Fruit fly (Drosophila melanogaster) whole organism, embryonic: ENCODE results near the gene CG11241.

Source experiments
- Abd-B ChIP-seq: fragments of 200-800 bp; sonication (Bioruptor generic); optimal IDR thresholded peaks from 2 replicates; lab custom pipeline; 2018; ENCODE audit warnings: missing biosample characterization, mild to moderate bottlenecking, missing genetic modification characterization, moderate library complexity
- B-H2 ChIP-seq: fragments of 200-800 bp; sonication (Bioruptor generic); optimal IDR thresholded peaks from 2 replicates; lab custom pipeline; 2018; ENCODE audit warnings: missing biosample characterization, mild to moderate bottlenecking, missing genetic modification characterization
- Bdp1 ChIP-seq: fragments of 200-800 bp; sonication (Bioruptor generic); optimal IDR thresholded peaks from 3 replicates; lab custom pipeline; 2016; ENCODE audit warnings: missing biosample characterization, missing genetic modification characterization
- Bgb ChIP-seq: fragments of 200-800 bp; sonication (Bioruptor generic); IDR thresholded peaks from 2 replicates; pipeline ENCODE4 v1.3.6; 2022; ENCODE audit warnings: missing biosample characterization, missing genetic modification characterization; ENCODE audit not compliant: partially characterized antibody
- CG10462 ChIP-seq: fragments of 200-800 bp; sonication (Bioruptor generic); optimal IDR thresholded peaks from 2 replicates; lab custom pipeline; 2016; ENCODE audit warnings: missing biosample characterization, missing genetic modification characterization
- CG10654 ChIP-seq: fragments of 200-800 bp; sonication (Bioruptor generic); optimal IDR thresholded peaks from 2 replicates; lab custom pipeline; 2016; ENCODE audit warnings: missing biosample characterization, missing genetic modification characterization
- CG11504 ChIP-seq: fragments of 200-800 bp; sonication (Bioruptor generic); optimal IDR thresholded peaks from 3 replicates; lab custom pipeline; 2019; ENCODE audit warnings: missing biosample characterization, mild to moderate bottlenecking, missing genetic modification characterization, moderate library complexity
- CG15514 ChIP-seq: fragments of 200-800 bp; sonication (Bioruptor generic); optimal IDR thresholded peaks from 3 replicates; lab custom pipeline; 2017; ENCODE audit warnings: missing biosample characterization, missing genetic modification characterization, mild to moderate bottlenecking, moderate library complexity, missing genetic modification reagents
- CG18764 ChIP-seq: fragments of 200-800 bp; sonication (Bioruptor generic); optimal IDR thresholded peaks from 3 replicates; lab custom pipeline; 2016; ENCODE audit warnings: missing biosample characterization, missing genetic modification characterization
- CG2199 ChIP-seq: fragments of 200-800 bp; sonication (Bioruptor generic); IDR thresholded peaks from 3 replicates; pipeline ENCODE4 v1.3.6; 2022; ENCODE audit warnings: missing biosample characterization, missing genetic modification characterization
- CG31388 ChIP-seq: fragments of 200-800 bp; sonication (Bioruptor generic); optimal IDR thresholded peaks from 2 replicates; lab custom pipeline; 2016; ENCODE audit warnings: missing biosample characterization, missing genetic modification characterization
- CG3726 ChIP-seq: fragments of 200-800 bp; sonication (Bioruptor generic); IDR thresholded peaks from 3 replicates; pipeline ENCODE4, ENCODE4 v1.3.6; 2022; ENCODE audit warnings: missing biosample characterization, missing genetic modification characterization
- CG6791 ChIP-seq: fragments of 200-800 bp; sonication (Bioruptor generic); IDR thresholded peaks from 3 replicates; pipeline ENCODE4 v1.3.6; 2022; ENCODE audit warnings: missing biosample characterization, missing genetic modification characterization; ENCODE audit not compliant: partially characterized antibody
- CG7745 ChIP-seq: fragments of 200-800 bp; sonication (Bioruptor generic); optimal IDR thresholded peaks from 2 replicates; lab custom pipeline; 2018; ENCODE audit warnings: missing biosample characterization, mild to moderate bottlenecking, missing genetic modification characterization, moderate library complexity
- CG7786 ChIP-seq: fragments of 200-800 bp; sonication (Bioruptor generic); optimal IDR thresholded peaks from 2 replicates; lab custom pipeline; 2016; ENCODE audit warnings: missing biosample characterization, missing genetic modification characterization
- CG9876 ChIP-seq: fragments of 200-800 bp; sonication (Bioruptor generic); optimal IDR thresholded peaks from 2 replicates; lab custom pipeline; 2016; ENCODE audit warnings: missing biosample characterization, missing genetic modification characterization
- CTCF ChIP-seq: fragments of 200-800 bp; sonication (Bioruptor generic); optimal IDR thresholded peaks from 2 replicates; lab custom pipeline; 2017; ENCODE audit warnings: missing biosample characterization, mild to moderate bottlenecking, missing genetic modification characterization, moderate library complexity
- Dp ChIP-seq: fragments of 200-800 bp; sonication (Bioruptor generic); optimal IDR thresholded peaks from 2 replicates; lab custom pipeline; 2018; ENCODE audit warnings: missing biosample characterization, mild to moderate bottlenecking, missing genetic modification characterization, moderate library complexity
- E2f2 ChIP-seq: fragments of 200-800 bp; sonication (Bioruptor generic); IDR thresholded peaks from 2 replicates; pipeline ENCODE4 v1.3.6; 2022; ENCODE audit warnings: missing biosample characterization, missing genetic modification characterization
- Fer3 ChIP-seq: fragments of 200-800 bp; sonication (Bioruptor generic); optimal IDR thresholded peaks from 2 replicates; lab custom pipeline; 2018; ENCODE audit warnings: missing biosample characterization, mild to moderate bottlenecking, missing genetic modification characterization, moderate library complexity
- HLH3B ChIP-seq: fragments of 200-800 bp; sonication (Bioruptor generic); IDR thresholded peaks from 2 replicates; pipeline ENCODE4 v1.3.6; 2022; ENCODE audit warnings: missing biosample characterization, missing genetic modification characterization
- Mad ChIP-seq: fragments of 200-800 bp; sonication (Bioruptor generic); optimal IDR thresholded peaks from 2 replicates; lab custom pipeline; 2016; ENCODE audit warnings: missing biosample characterization, missing genetic modification characterization
- Neu2 ChIP-seq: fragments of 200-800 bp; sonication (Bioruptor generic); optimal IDR thresholded peaks from 3 replicates; lab custom pipeline; 2016; ENCODE audit warnings: missing biosample characterization, missing genetic modification characterization, borderline replicate concordance
- TFAM ChIP-seq: fragments of 200-800 bp; sonication (Bioruptor generic); optimal IDR thresholded peaks from 2 replicates; lab custom pipeline; 2017; ENCODE audit warnings: missing biosample characterization, missing genetic modification characterization, inconsistent platforms
- ase ChIP-seq: fragments of 200-800 bp; sonication (Bioruptor generic); IDR thresholded peaks from 3 replicates; pipeline ENCODE4 v1.3.6; 2022; ENCODE audit warnings: missing biosample characterization, missing genetic modification characterization
- ash1 ChIP-seq: fragments of 200-800 bp; sonication (Bioruptor generic); optimal IDR thresholded peaks from 2 replicates; lab custom pipeline; 2018; ENCODE audit warnings: missing biosample characterization, mild to moderate bottlenecking, missing genetic modification characterization
- chinmo ChIP-seq: fragments of 200-800 bp; sonication (Bioruptor generic); IDR thresholded peaks from 4 replicates; pipeline ENCODE4 v1.3.6; 2022; ENCODE audit warnings: missing biosample characterization, missing genetic modification characterization; ENCODE audit not compliant: partially characterized antibody
- dmrt99B ChIP-seq: fragments of 200-800 bp; sonication (Bioruptor generic); optimal IDR thresholded peaks from 2 replicates; lab custom pipeline; 2018; ENCODE audit warnings: missing biosample characterization, mild to moderate bottlenecking, missing genetic modification characterization, moderate library complexity
- ewg ChIP-seq: fragments of 200-800 bp; sonication (Bioruptor generic); optimal IDR thresholded peaks from 3 replicates; lab custom pipeline; 2017; ENCODE audit warnings: mild to moderate bottlenecking, missing biosample characterization, missing genetic modification reagents, missing genetic modification characterization
- ftz-f1 ChIP-seq: fragments of 200-800 bp; sonication (Bioruptor generic); optimal IDR thresholded peaks from 2 replicates; lab custom pipeline; 2016; ENCODE audit warnings: missing biosample characterization, missing genetic modification characterization
- hbn ChIP-seq: fragments of 200-800 bp; sonication (Bioruptor generic); IDR thresholded peaks from 2 replicates; pipeline ENCODE4 v1.3.6; 2022; ENCODE audit warnings: missing biosample characterization, missing genetic modification characterization; ENCODE audit not compliant: partially characterized antibody
- jing ChIP-seq: fragments of 200-800 bp; sonication (Bioruptor generic); optimal IDR thresholded peaks from 2 replicates; lab custom pipeline; 2018; ENCODE audit warnings: missing biosample characterization, mild to moderate bottlenecking, missing genetic modification characterization
- knrl ChIP-seq: fragments of 200-800 bp; sonication (Bioruptor generic); IDR thresholded peaks from 3 replicates; pipeline ENCODE4 v1.3.6; 2022; ENCODE audit warnings: missing biosample characterization, missing genetic modification characterization; ENCODE audit not compliant: partially characterized antibody
- mirr ChIP-seq: fragments of 200-800 bp; sonication (Bioruptor generic); optimal IDR thresholded peaks from 3 replicates; lab custom pipeline; 2018; ENCODE audit warnings: missing biosample characterization, mild to moderate bottlenecking, missing genetic modification characterization
- sens ChIP-seq: fragments of 200-800 bp; sonication (Bioruptor generic); peaks from one replicate; lab custom pipeline; 2016; ENCODE audit warnings: missing biosample characterization, missing genetic modification characterization
- tna ChIP-seq: fragments of 200-800 bp; sonication (Bioruptor generic); IDR thresholded peaks from 2 replicates; pipeline ENCODE4 v1.3.6; 2022; ENCODE audit warnings: missing biosample characterization, missing genetic modification characterization; ENCODE audit not compliant: partially characterized antibody
- vnd ChIP-seq: fragments of 200-800 bp; sonication (Bioruptor generic); IDR thresholded peaks from 3 replicates; pipeline ENCODE4 v1.3.6; 2022; ENCODE audit warnings: missing biosample characterization, missing genetic modification characterization; ENCODE audit not compliant: partially characterized antibody

The CG11241 gene

DNA sequence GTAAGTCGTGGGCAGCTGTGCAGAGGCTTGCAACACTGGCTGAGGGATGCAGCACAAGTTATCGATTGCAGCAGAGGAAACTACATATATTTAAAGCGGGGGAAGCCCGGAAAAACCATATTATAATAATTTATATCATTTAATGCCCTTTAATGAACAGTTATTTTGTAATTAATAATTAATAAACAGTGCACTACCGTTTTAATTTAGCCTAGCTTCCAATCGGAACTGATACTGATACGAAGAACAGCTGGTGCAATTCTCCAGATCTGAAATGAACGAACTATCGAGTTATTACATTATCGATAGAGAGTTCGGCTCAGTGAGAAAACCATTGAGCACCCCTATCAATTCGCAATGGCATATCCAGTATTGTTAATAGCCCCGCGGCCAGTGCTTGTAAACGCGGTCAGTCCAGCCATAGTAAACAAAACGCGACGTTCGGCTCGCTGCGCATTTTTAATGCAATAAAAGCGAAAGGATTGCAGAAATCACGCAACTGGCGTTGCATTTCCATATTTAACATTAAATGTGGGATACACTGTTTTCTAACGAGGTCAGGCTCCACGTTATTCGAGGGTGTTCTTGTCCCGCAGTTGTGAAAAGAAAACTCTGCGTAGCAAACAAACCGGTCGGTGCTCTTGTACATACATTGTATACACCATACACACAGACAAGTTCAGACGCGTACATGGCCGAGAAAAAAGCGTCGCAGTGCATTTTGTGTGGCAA, 3.3 kb upstream of the CG11241 start, which contains the start of gene CG7369 (continued):
- peak; percentile 68 for TF ChIP-seq ase (GFP tag; lab: Robert Waterston, UW)
- peak; percentile 59 for TF ChIP-seq CG31388
- peak; percentile 83 for TF ChIP-seq CG18764 (GFP tag; lab: Kevin White, UChicago)
- peak; percentile 67 for TF ChIP-seq CG9876 (GFP tag; lab: Kevin White, UChicago)
- TF ChIP-seq Bdp1 (GFP tag; lab: Kevin White, UChicago): peak; percentile 36
- TF ChIP-seq chinmo (GFP tag; lab: Robert Waterston, UW): peak; percentile 53; the same call in 1 of the 4 replicates
- TF ChIP-seq Neu2: no peak
- peak; percentile 82 for TF ChIP-seq CG11504 (tag; lab: Kevin White, UChicago)
- peak; percentile 57; the same call in 2 of the 3 replicates for TF ChIP-seq CG6791 (GFP tag; lab: Robert Waterston, UW)
- TF ChIP-seq CG10462: peak; percentile 59
- TF ChIP-seq mirr (GFP tag; lab: Kevin White, UChicago): peak; percentile 61
- TF ChIP-seq CG3726 (GFP tag; lab: Robert Waterston, UW): no peak
- peak; percentile 77 for TF ChIP-seq CG7786 (GFP tag; lab: Kevin White, UChicago)
- no peak for TF ChIP-seq TFAM (GFP tag; lab: Kevin White, UChicago)
- peak; percentile 67 for TF ChIP-seq hbn (GFP tag; lab: Robert Waterston, UW)
- TF ChIP-seq ash1: no peak
- TF ChIP-seq HLH3B: peak; percentile 61; the same call in 1 of the 2 replicates
- peak; percentile 80 for TF ChIP-seq Mad (GFP tag; lab: Kevin White, UChicago)
- no peak; the same call in 1 of the 2 replicates for TF ChIP-seq tna (GFP tag; lab: Robert Waterston, UW)
- TF ChIP-seq dmrt99B (tag; lab: Kevin White, UChicago): peak; percentile 76
- peak; percentile 96 for TF ChIP-seq sens (GFP tag; lab: Kevin White, UChicago)

DNA sequence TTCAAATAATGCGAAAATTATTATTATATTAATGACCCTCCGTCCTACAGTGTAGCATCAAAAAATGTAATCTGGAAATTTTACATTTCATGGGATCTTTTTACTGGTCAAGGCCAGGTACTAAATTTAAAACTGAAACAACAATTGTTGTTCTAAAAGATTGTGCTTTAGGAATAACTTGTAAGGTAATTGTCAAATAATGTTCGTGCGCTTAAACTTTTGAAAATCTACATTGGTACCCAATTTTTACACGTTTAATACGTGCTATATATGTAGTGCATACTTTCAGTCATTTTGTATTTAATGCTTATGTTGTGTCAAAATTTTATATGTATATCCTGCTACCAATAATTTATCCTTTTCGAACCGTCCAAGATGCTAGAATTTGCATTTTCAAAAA, 4.6 kb downstream of the CG11241 start:
- TF ChIP-seq Abd-B (GFP tag; lab: Kevin White, UChicago) (no peak), CG7745 (tag; lab: Kevin White, UChicago) (no peak), B-H2 (no peak), CTCF (peak; percentile 64), ewg (no peak), vnd (GFP tag; lab: Robert Waterston, UW) (no peak), CG18764 (GFP tag; lab: Kevin White, UChicago) (no peak), Bgb (GFP tag; lab: Robert Waterston, UW) (peak; percentile 53), CG2199 (GFP tag; lab: Robert Waterston, UW) (0 out of 3 replicates have a peak, but pooled peaks have one; percentile 13), CG15514 (GFP tag; lab: Kevin White, UChicago) (no peak), Dp (GFP tag; lab: Kevin White, UChicago) (peak; percentile 31), knrl (GFP tag; lab: Robert Waterston, UW) (peak; percentile 22; the same call in 1 of the 3 replicates), ftz-f1 (GFP tag; lab: Kevin White, UChicago) (peak; percentile 74), sens (GFP tag; lab: Kevin White, UChicago) (peak; percentile 45), E2f2 (GFP tag; lab: Robert Waterston, UW) (peak; percentile 21; the same call in 1 of the 2 replicates), Fer3 (tag; lab: Kevin White, UChicago) (no peak), CG10654 (GFP tag; lab: Kevin White, UChicago) (no peak), jing (GFP tag; lab: Kevin White, UChicago) (no peak)
